Worm (Caenorhabditis elegans) whole organism, early embryonic: ENCODE data around the gene mtpn-1.

ENCODE experiments used
- B0310.2 ChIP-seq: sonication (generic microtip); optimal IDR thresholded peaks from 2 replicates; lab custom pipeline; 2016; ENCODE audit warnings: mild to moderate bottlenecking, missing genetic modification characterization, missing compliant biosample characterization
- F13C5.2 ChIP-seq: sonication (generic microtip); optimal IDR thresholded peaks from 2 replicates; lab custom pipeline; 2017; ENCODE audit warnings: mild to moderate bottlenecking, missing genetic modification characterization, inconsistent platforms, missing compliant biosample characterization
- aly-1 ChIP-seq: sonication (generic microtip); optimal IDR thresholded peaks from 2 replicates; lab custom pipeline; 2016; ENCODE audit warnings: missing genetic modification characterization, missing compliant biosample characterization
- ama-1 ChIP-seq: fragments of 150-350 bp; optimal IDR thresholded peaks from 2 replicates; lab custom pipeline; 2014
- ceh-13 ChIP-seq: fragments of 200-800 bp; sonication (Bioruptor generic); optimal IDR thresholded peaks from 2 replicates; lab custom pipeline; 2018; ENCODE audit warnings: mild to moderate bottlenecking, missing genetic modification characterization, missing compliant biosample characterization
- ceh-36 ChIP-seq: sonication (generic microtip); optimal IDR thresholded peaks from 2 replicates; lab custom pipeline; 2016; ENCODE audit warnings: missing genetic modification characterization, inconsistent platforms, missing compliant biosample characterization
- ets-7 ChIP-seq: sonication (generic microtip); optimal IDR thresholded peaks from 2 replicates; lab custom pipeline; 2016; ENCODE audit warnings: missing genotype, missing genetic modification characterization, missing compliant biosample characterization
- flt-1 ChIP-seq: fragments of 200-800 bp; sonication (Bioruptor generic); IDR thresholded peaks from 2 replicates; pipeline ENCODE4 v1.3.6; 2022; ENCODE audit warnings: missing genetic modification characterization, missing compliant biosample characterization
- hmbx-1 ChIP-seq: sonication (generic microtip); optimal IDR thresholded peaks from 2 replicates; lab custom pipeline; 2016; ENCODE audit warnings: mild to moderate bottlenecking, missing genetic modification characterization, missing compliant biosample characterization
- hnd-1 ChIP-seq: sonication (generic microtip); optimal IDR thresholded peaks from 2 replicates; lab custom pipeline; 2016; ENCODE audit warnings: missing genetic modification characterization, missing compliant biosample characterization
- pes-1 ChIP-seq: fragments of 200-800 bp; sonication (Bioruptor generic); IDR thresholded peaks from 2 replicates; pipeline ENCODE4 v1.3.6; 2022; ENCODE audit warnings: missing genetic modification reagents, missing genetic modification characterization, missing compliant biosample characterization
- scrt-1 ChIP-seq: fragments of 200-800 bp; sonication (Bioruptor generic); IDR thresholded peaks from 2 replicates; pipeline ENCODE4 v1.3.6; 2022; ENCODE audit warnings: missing genetic modification characterization, missing compliant biosample characterization
- tbx-37 ChIP-seq: fragments of 200-800 bp; sonication (Bioruptor generic); conservative IDR thresholded peaks from 2 replicates; pipeline ENCODE4 v1.3.6; 2022; ENCODE audit warnings: missing genetic modification reagents, missing genetic modification characterization, missing compliant biosample characterization

- TF ChIP-seq scrt-1 (GFP tag; lab: Robert Waterston, UW), result no peak
- no peak for TF ChIP-seq tbx-37 (GFP tag; lab: Robert Waterston, UW)
- no peak for TF ChIP-seq hmbx-1 (tag; lab: Kevin White, UChicago)
- no peak for TF ChIP-seq ama-1
- TF ChIP-seq ceh-13 (GFP tag; lab: Kevin White, UChicago), result no peak
- no peak for TF ChIP-seq flt-1
- no peak for TF ChIP-seq B0310.2 (tag; lab: Kevin White, UChicago)
- TF ChIP-seq ets-7 (tag; lab: Kevin White, UChicago), result no peak
- no peak for TF ChIP-seq aly-1 (tag; lab: Kevin White, UChicago)
- no peak for TF ChIP-seq pes-1 (GFP tag; lab: Robert Waterston, UW)
- TF ChIP-seq hnd-1 (tag; lab: Kevin White, UChicago), result no peak
- no peak for TF ChIP-seq ceh-36 (tag; lab: Kevin White, UChicago)
- no peak for TF ChIP-seq F13C5.2 (tag; lab: Kevin White, UChicago)
Observed at ce11 chrX:2441163-2441562, 33.9 kb downstream of the mtpn-1 start.
